Fruit fly (Drosophila melanogaster): ENCODE results near the gene CG13630.

Gene CG13630

DNA sequence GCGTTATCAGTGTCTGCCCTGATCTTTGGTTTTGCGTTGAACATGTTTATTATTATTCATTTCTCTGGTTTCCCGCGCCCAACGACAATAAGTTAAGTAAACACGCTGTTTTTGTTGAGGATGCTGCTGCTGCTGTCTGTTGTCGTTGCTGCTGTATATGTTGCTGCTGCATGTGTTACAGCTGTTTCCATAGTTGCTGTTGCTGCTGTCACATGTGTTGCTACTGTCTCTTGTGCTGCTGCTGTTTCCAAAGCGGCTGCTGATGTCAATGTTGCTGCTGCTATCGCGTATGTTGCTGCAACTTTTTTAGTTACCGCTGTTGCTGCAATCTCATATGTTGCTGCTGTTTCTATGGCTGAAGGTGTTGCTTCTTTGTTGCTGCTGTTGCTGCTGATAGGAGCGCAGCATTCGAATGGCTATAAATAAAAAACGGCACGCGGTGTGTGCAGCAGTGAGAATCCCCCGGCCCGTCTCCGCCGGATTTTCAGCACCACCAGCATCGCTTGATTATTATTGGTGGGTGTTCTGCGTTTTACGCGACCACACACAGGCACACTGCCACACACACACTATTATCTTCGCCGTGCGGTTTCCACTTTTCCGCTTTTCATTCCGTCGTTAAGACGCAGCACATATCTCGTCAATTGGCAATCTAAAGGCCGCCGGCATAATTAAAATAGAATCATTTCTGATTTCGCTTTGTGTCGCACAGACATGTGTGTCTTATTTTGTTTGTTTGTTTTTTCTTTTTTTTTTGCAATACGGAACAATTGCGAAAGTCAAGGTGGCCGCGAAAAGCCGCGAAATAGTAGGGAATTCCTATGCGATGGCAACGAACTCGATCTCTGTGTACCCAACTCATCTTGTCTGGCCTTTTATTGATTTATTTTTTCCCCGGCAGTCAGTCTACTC is 1.6 kb upstream of the CG13630 start (continued):
- TF ChIP-seq dac (GFP tag; optimal IDR thresholded peaks at IDR 0.05) (no peak), Blimp-1 (GFP tag; optimal IDR thresholded peaks at IDR 0.05) (no peak), CG3919 (GFP tag; optimal IDR thresholded peaks at IDR 0.05) (peak; percentile 79), lz (GFP tag; optimal IDR thresholded peaks at IDR 0.05) (no peak), CG16779 (tag; optimal IDR thresholded peaks at IDR 0.05) (no peak), net (GFP tag; optimal IDR thresholded peaks at IDR 0.05) (no peak), Ets21C (GFP tag; optimal IDR thresholded peaks at IDR 0.05) (no peak), CG1621 (tag; optimal IDR thresholded peaks at IDR 0.05) (no peak), CG6276 (GFP tag; optimal IDR thresholded peaks at IDR 0.05) (no peak), Lpt (GFP tag; optimal IDR thresholded peaks at IDR 0.05) (no peak), OdsH (GFP tag; optimal IDR thresholded peaks at IDR 0.05) (no peak), Sox14 (GFP tag; optimal IDR thresholded peaks at IDR 0.05) (no peak), CG10669 (GFP tag; optimal IDR thresholded peaks at IDR 0.05) (no peak), pdm3 (GFP tag; optimal IDR thresholded peaks at IDR 0.05) (no peak)

dm6 chr3R:24717289-24717688 is 1.9 kb downstream of the CG13630 start, which contains the start of gene Polr2L:
TSS of gene Polr2L (plus strand) at chr3R:24717511.
- TF ChIP-seq dsx (GFP tag; optimal IDR thresholded peaks at IDR 0.05; ENCODE audit: poor library complexity, severe bottlenecking) (peak; percentile 74), CG9139 (GFP tag; optimal IDR thresholded peaks at IDR 0.05) (no peak)

DNA sequence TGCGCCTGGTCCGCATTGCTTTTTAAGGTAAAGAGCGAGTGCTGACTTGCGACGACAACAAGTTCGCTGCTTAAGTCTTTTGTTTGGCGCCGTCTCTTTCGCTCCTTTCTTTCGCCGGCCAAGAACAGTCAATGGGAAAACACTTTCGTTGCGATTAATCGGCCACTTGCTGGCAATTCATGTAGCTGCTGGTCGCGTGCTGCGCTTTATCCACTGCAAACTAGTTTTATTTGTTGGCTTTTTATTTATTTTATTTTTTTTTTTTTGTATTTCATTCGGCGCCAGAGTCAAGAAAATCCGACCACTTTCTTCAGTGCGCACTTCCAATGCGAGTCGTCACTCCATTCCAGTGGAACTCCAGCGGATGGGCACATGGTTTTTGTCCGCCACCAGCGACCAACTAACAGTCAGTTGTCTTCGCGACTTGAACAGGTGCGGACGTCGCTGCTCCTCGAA is 6.8 kb downstream of the CG13630 start, which contains the start of the genes CG13627 and CG46316:
TSS of gene CG13627 (plus strand) at position 406 of the 456 bp plus-strand sequence.
TSS of gene CG46316 (plus strand) at position 406 of the 456 bp plus-strand sequence.
- TF ChIP-seq Ets96B (tag; optimal IDR thresholded peaks at IDR 0.05) (no peak), CG32006 (GFP tag; optimal IDR thresholded peaks at IDR 0.05) (no peak), Lpt (GFP tag; optimal IDR thresholded peaks at IDR 0.05) (peak; percentile 3), Blimp-1 (GFP tag; optimal IDR thresholded peaks at IDR 0.05) (peak; percentile 95), CG8119 (GFP tag; IDR thresholded peaks at IDR 0.05) (peak; percentile 46; the same call in 2 of the 3 replicates), achi (GFP tag; optimal IDR thresholded peaks at IDR 0.05) (peak; percentile 17), Eip75B (GFP tag; optimal IDR thresholded peaks at IDR 0.05) (peak; percentile 17), CG34406 (GFP tag; optimal IDR thresholded peaks at IDR 0.05) (no peak), CG11762 (GFP tag; optimal IDR thresholded peaks at IDR 0.05; ENCODE audit: insufficient read depth) (no peak), CG6276 (GFP tag; optimal IDR thresholded peaks at IDR 0.05) (peak; percentile 9), svp (GFP tag) (peak; percentile 60), Met (GFP tag; optimal IDR thresholded peaks at IDR 0.05) (peak; percentile 10), eg (GFP tag; IDR thresholded peaks at IDR 0.05) (peak; percentile 43; the same call in 1 of the 3 replicates), Eip78C (GFP tag) (peak; percentile 72), Sox102F (GFP tag; optimal IDR thresholded peaks at IDR 0.05) (peak; percentile 43)

dm6 chr3R:24699309-24699708 is 19.9 kb downstream of the CG13630 start:
- TF ChIP-seq svp (GFP tag) (no peak), salr (GFP tag; optimal IDR thresholded peaks at IDR 0.05) (no peak), fkh (GFP tag; optimal IDR thresholded peaks at IDR 0.05) (no peak), CG11902 (GFP tag; optimal IDR thresholded peaks at IDR 0.05) (no peak), CG16779 (tag; optimal IDR thresholded peaks at IDR 0.05) (no peak), dsx (GFP tag; optimal IDR thresholded peaks at IDR 0.05; ENCODE audit: poor library complexity, severe bottlenecking) (no peak), dac (GFP tag; optimal IDR thresholded peaks at IDR 0.05) (no peak), ss (GFP tag; optimal IDR thresholded peaks at IDR 0.05) (no peak), Hr39 (GFP tag; optimal IDR thresholded peaks at IDR 0.05) (no peak), cyc (GFP tag; optimal IDR thresholded peaks at IDR 0.05) (no peak), CG15336 (GFP tag; IDR thresholded peaks at IDR 0.05) (no peak), acj6 (GFP tag; optimal IDR thresholded peaks at IDR 0.05) (no peak), CG1621 (tag; optimal IDR thresholded peaks at IDR 0.05) (no peak), CG6808 (GFP tag; optimal IDR thresholded peaks at IDR 0.05) (no peak), Smox (GFP tag; optimal IDR thresholded peaks at IDR 0.05) (no peak), fd85E (GFP tag; optimal IDR thresholded peaks at IDR 0.05) (no peak), CG6276 (GFP tag; optimal IDR thresholded peaks at IDR 0.05) (no peak), Ets96B (tag; optimal IDR thresholded peaks at IDR 0.05) (no peak)

All from whole organism, prepupa.